Worm (Caenorhabditis elegans) whole organism, early embryonic: Measurements from ENCODE around the gene C33B4.4.

Experiments
- B0310.2 ChIP-seq: sonication (generic microtip); optimal IDR thresholded peaks from 2 replicates; lab custom pipeline; 2016; ENCODE audit warnings: mild to moderate bottlenecking, missing genetic modification characterization, missing compliant biosample characterization
- aly-1 ChIP-seq: sonication (generic microtip); optimal IDR thresholded peaks from 2 replicates; lab custom pipeline; 2016; ENCODE audit warnings: missing genetic modification characterization, missing compliant biosample characterization
- ama-1 ChIP-seq: fragments of 150-350 bp; optimal IDR thresholded peaks from 2 replicates; lab custom pipeline; 2014
- ceh-13 ChIP-seq: fragments of 200-800 bp; sonication (Bioruptor generic); optimal IDR thresholded peaks from 2 replicates; lab custom pipeline; 2018; ENCODE audit warnings: mild to moderate bottlenecking, missing genetic modification characterization, missing compliant biosample characterization
- ceh-36 ChIP-seq: sonication (generic microtip); optimal IDR thresholded peaks from 2 replicates; lab custom pipeline; 2016; ENCODE audit warnings: missing genetic modification characterization, inconsistent platforms, missing compliant biosample characterization
- ets-7 ChIP-seq: sonication (generic microtip); optimal IDR thresholded peaks from 2 replicates; lab custom pipeline; 2016; ENCODE audit warnings: missing genotype, missing genetic modification characterization, missing compliant biosample characterization
- flt-1 ChIP-seq: fragments of 200-800 bp; sonication (Bioruptor generic); IDR thresholded peaks from 2 replicates; pipeline ENCODE4 v1.3.6; 2022; ENCODE audit warnings: missing genetic modification characterization, missing compliant biosample characterization
- hmbx-1 ChIP-seq: sonication (generic microtip); optimal IDR thresholded peaks from 2 replicates; lab custom pipeline; 2016; ENCODE audit warnings: mild to moderate bottlenecking, missing genetic modification characterization, missing compliant biosample characterization
- hmg-4 ChIP-seq: fragments of 200-800 bp; sonication (Bioruptor generic); optimal IDR thresholded peaks from 2 replicates; lab custom pipeline; 2018; ENCODE audit warnings: mild to moderate bottlenecking, missing genetic modification characterization, missing compliant biosample characterization
- hnd-1 ChIP-seq: sonication (generic microtip); optimal IDR thresholded peaks from 2 replicates; lab custom pipeline; 2016; ENCODE audit warnings: missing genetic modification characterization, missing compliant biosample characterization
- pes-1 ChIP-seq: fragments of 200-800 bp; sonication (Bioruptor generic); IDR thresholded peaks from 2 replicates; pipeline ENCODE4 v1.3.6; 2022; ENCODE audit warnings: missing genetic modification reagents, missing genetic modification characterization, missing compliant biosample characterization
- sea-1 ChIP-seq: fragments of 200-800 bp; sonication (Bioruptor generic); conservative IDR thresholded peaks from 2 replicates; pipeline ENCODE4 v1.3.6; 2022; ENCODE audit warnings: missing genetic modification characterization, missing compliant biosample characterization
- tbx-37 ChIP-seq: fragments of 200-800 bp; sonication (Bioruptor generic); conservative IDR thresholded peaks from 2 replicates; pipeline ENCODE4 v1.3.6; 2022; ENCODE audit warnings: missing genetic modification reagents, missing genetic modification characterization, missing compliant biosample characterization
- tra-4 ChIP-seq: sonication (generic microtip); optimal IDR thresholded peaks from 2 replicates; lab custom pipeline; 2017; ENCODE audit warnings: missing genetic modification characterization, missing compliant biosample characterization

DNA sequence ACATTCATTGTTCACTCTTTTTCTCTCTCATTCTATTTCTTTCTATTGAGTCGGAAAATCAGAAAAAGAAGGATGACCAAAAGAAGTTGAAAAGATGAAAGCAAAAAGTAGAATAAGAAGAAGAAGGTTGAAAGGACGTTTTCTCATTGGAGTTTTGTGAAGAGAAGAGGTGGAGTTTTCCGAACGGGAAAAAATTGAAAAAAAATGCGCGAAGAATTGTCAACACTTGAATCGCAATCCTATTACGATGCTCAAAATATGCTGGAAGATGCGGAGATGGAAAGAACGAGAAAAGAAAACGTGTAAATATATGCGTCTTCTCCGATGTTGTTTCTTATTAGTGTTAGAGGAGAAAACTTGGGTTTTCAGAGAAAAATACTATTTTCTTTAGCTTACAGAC is 49.9 kb downstream of the C33B4.4 start:
- TF ChIP-seq ama-1 (lab: Kevin White, UChicago) (no peak), tbx-37 (no peak), hmbx-1 (tag; lab: Kevin White, UChicago) (no peak), hmg-4 (no peak), aly-1 (no peak), B0310.2 (no peak), ceh-36 (tag; lab: Kevin White, UChicago) (no peak), tra-4 (tag; lab: Kevin White, UChicago) (no peak), flt-1 (GFP tag; lab: Robert Waterston, UW) (no peak), ets-7 (tag; lab: Kevin White, UChicago) (no peak), pes-1 (GFP tag; lab: Robert Waterston, UW) (no peak), sea-1 (GFP tag; lab: Robert Waterston, UW) (no peak), hnd-1 (tag; lab: Kevin White, UChicago) (no peak), ceh-13 (no peak)
